Fruit fly (Drosophila melanogaster): ENCODE results near the gene CG32547.

The CG32547 gene

dm6 chrX:18479307-18480134, at the start of gene CG32547:
CG32547 (minus strand) TSS chrX:18479487.
- TF ChIP-seq noc (tag; optimal IDR thresholded peaks at IDR 0.05), result no peak

dm6 chrX:18528166-18528733, 49.0 kb upstream of the CG32547 start, which contains the start of the genes CG15042 and CG15047:
CG15042 (minus strand) TSS chrX:18528266.
CG15047 (plus strand) TSS chrX:18528683.
- no peak for TF ChIP-seq noc (tag; optimal IDR thresholded peaks at IDR 0.05)

dm6 chrX:18524594-18525266, 45.4 kb upstream of the CG32547 start:
- no peak for TF ChIP-seq noc (tag; optimal IDR thresholded peaks at IDR 0.05)

- TF ChIP-seq noc (tag; optimal IDR thresholded peaks at IDR 0.05), result no peak
These were observed 44.0 kb upstream of the CG32547 start for dm6 chrX:18523146-18523812.

- no peak for TF ChIP-seq noc (tag; optimal IDR thresholded peaks at IDR 0.05)
These were observed 43.3 kb upstream of the CG32547 start, which contains the start of gene CG6481 for dm6 chrX:18522395-18523104. CG6481 (minus strand) TSS chrX:18522445.

- TF ChIP-seq noc (tag; optimal IDR thresholded peaks at IDR 0.05), result no peak
These were observed 41.1 kb upstream of the CG32547 start for dm6 chrX:18520360-18520759.

- TF ChIP-seq noc (tag; optimal IDR thresholded peaks at IDR 0.05), result no peak
These were observed 38.1 kb upstream of the CG32547 start for dm6 chrX:18517415-18517814.

- TF ChIP-seq noc (tag; optimal IDR thresholded peaks at IDR 0.05), result no peak
These were observed 36.8 kb upstream of the CG32547 start for dm6 chrX:18515988-18516541.

- TF ChIP-seq noc (tag; optimal IDR thresholded peaks at IDR 0.05), result no peak
These were observed 36.1 kb upstream of the CG32547 start, which contains the start of the genes Bx and HisRS for dm6 chrX:18515205-18515921. Bx (plus strand) TSS chrX:18515428. HisRS (plus strand) TSS chrX:18515428.

dm6 chrX:18514767-18515166, 35.5 kb upstream of the CG32547 start, which contains the start of gene CG6470:
CG6470 (minus strand) TSS chrX:18514867.
- TF ChIP-seq noc (tag; optimal IDR thresholded peaks at IDR 0.05), result no peak

dm6 chrX:18512271-18512679, 33.0 kb upstream of the CG32547 start, which contains the start of gene Ggt-1:
Ggt-1 (minus strand) TSS chrX:18512521.
- no peak for TF ChIP-seq noc (tag; optimal IDR thresholded peaks at IDR 0.05)

- no peak for TF ChIP-seq noc (tag; optimal IDR thresholded peaks at IDR 0.05)
These were observed 31.6 kb upstream of the CG32547 start for dm6 chrX:18510884-18511283.

- no peak for TF ChIP-seq noc (tag; optimal IDR thresholded peaks at IDR 0.05)
These were observed 30.1 kb upstream of the CG32547 start for dm6 chrX:18509430-18509829.

- no peak for TF ChIP-seq noc (tag; optimal IDR thresholded peaks at IDR 0.05)
These were observed 29.3 kb upstream of the CG32547 start for dm6 chrX:18508565-18508964.
